Fruit fly (Drosophila melanogaster) whole organism, embryonic: ENCODE data around the gene CG4328.

Experiments
- Asciz ChIP-seq: fragments of 200-800 bp; sonication (Bioruptor generic); optimal IDR thresholded peaks from 2 replicates; lab custom pipeline; 2017; ENCODE audit warnings: missing biosample characterization, mild to moderate bottlenecking, missing genetic modification characterization, missing genetic modification reagents
- B-H2 ChIP-seq: fragments of 200-800 bp; sonication (Bioruptor generic); optimal IDR thresholded peaks from 2 replicates; lab custom pipeline; 2018; ENCODE audit warnings: missing biosample characterization, mild to moderate bottlenecking, missing genetic modification characterization
- CG10321 ChIP-seq: fragments of 200-800 bp; sonication (Bioruptor generic); IDR thresholded peaks from 2 replicates; pipeline ENCODE4 v1.3.6; 2022; ENCODE audit warnings: missing biosample characterization, missing genetic modification characterization
- CG17612 ChIP-seq: fragments of 200-800 bp; sonication (Bioruptor generic); IDR thresholded peaks from 2 replicates; pipeline ENCODE4 v1.3.6; 2022; ENCODE audit warnings: missing biosample characterization, missing genetic modification characterization
- CG18476 ChIP-seq: fragments of 200-800 bp; sonication (Bioruptor generic); optimal IDR thresholded peaks from 2 replicates; lab custom pipeline; 2016; ENCODE audit warnings: missing biosample characterization, mild to moderate bottlenecking, missing genetic modification characterization
- CG30020 ChIP-seq: fragments of 200-800 bp; optimal IDR thresholded peaks from 2 replicates; lab custom pipeline; 2019; ENCODE audit warnings: missing biosample characterization, mild to moderate bottlenecking, missing genetic modification characterization, moderate library complexity
- CG30431 ChIP-seq: fragments of 200-800 bp; sonication (Bioruptor generic); optimal IDR thresholded peaks from 2 replicates; lab custom pipeline; 2017; ENCODE audit warnings: missing biosample characterization, missing genetic modification characterization
- CG33557 ChIP-seq: fragments of 200-800 bp; sonication (Bioruptor generic); optimal IDR thresholded peaks from 2 replicates; lab custom pipeline; 2019; ENCODE audit warnings: missing biosample characterization, mild to moderate bottlenecking, missing genetic modification characterization, moderate library complexity
- CG3407 ChIP-seq: fragments of 200-800 bp; sonication (Bioruptor generic); optimal IDR thresholded peaks from 2 replicates; lab custom pipeline; 2018; ENCODE audit warnings: missing biosample characterization, mild to moderate bottlenecking, missing genetic modification characterization
- CG34376 ChIP-seq: fragments of 200-800 bp; sonication (Bioruptor generic); optimal IDR thresholded peaks from 2 replicates; lab custom pipeline; 2018; ENCODE audit warnings: missing biosample characterization, mild to moderate bottlenecking, missing genetic modification characterization
- CG4360 ChIP-seq: fragments of 200-800 bp; sonication (Bioruptor generic); IDR thresholded peaks from 2 replicates; pipeline ENCODE4 v1.3.6; 2022; ENCODE audit warnings: missing biosample characterization, missing genetic modification characterization
- CG5245 ChIP-seq: fragments of 200-800 bp; sonication (Bioruptor generic); optimal IDR thresholded peaks from 3 replicates; lab custom pipeline; 2016; ENCODE audit warnings: missing biosample characterization, missing genetic modification characterization
- CG6175 ChIP-seq: fragments of 200-800 bp; sonication (Bioruptor generic); IDR thresholded peaks from 3 replicates; pipeline ENCODE4 v1.3.6; 2022; ENCODE audit warnings: missing biosample characterization, missing genetic modification characterization
- CG6683 ChIP-seq: fragments of 200-800 bp; sonication (Bioruptor generic); optimal IDR thresholded peaks from 2 replicates; lab custom pipeline; 2017; ENCODE audit warnings: missing biosample characterization, mild to moderate bottlenecking, missing genetic modification characterization, missing genetic modification reagents
- CG6791 ChIP-seq: fragments of 200-800 bp; sonication (Bioruptor generic); IDR thresholded peaks from 3 replicates; pipeline ENCODE4 v1.3.6; 2022; ENCODE audit warnings: missing biosample characterization, missing genetic modification characterization; ENCODE audit not compliant: partially characterized antibody
- CG7963 ChIP-seq: fragments of 200-800 bp; sonication (Bioruptor generic); IDR thresholded peaks from 3 replicates; pipeline ENCODE4 v1.3.6; 2022; ENCODE audit warnings: missing biosample characterization, missing genetic modification characterization; ENCODE audit not compliant: partially characterized antibody
- CG7987 ChIP-seq: fragments of 200-800 bp; sonication (Bioruptor generic); optimal IDR thresholded peaks from 2 replicates; lab custom pipeline; 2018; ENCODE audit warnings: missing biosample characterization, mild to moderate bottlenecking, missing genetic modification characterization, moderate library complexity
- CG8359 ChIP-seq: fragments of 200-800 bp; sonication (Bioruptor generic); optimal IDR thresholded peaks from 2 replicates; lab custom pipeline; 2017; ENCODE audit warnings: missing biosample characterization, mild to moderate bottlenecking, missing genetic modification characterization, borderline replicate concordance
- CG9876 ChIP-seq: fragments of 200-800 bp; sonication (Bioruptor generic); optimal IDR thresholded peaks from 2 replicates; lab custom pipeline; 2016; ENCODE audit warnings: missing biosample characterization, missing genetic modification characterization
- Camta ChIP-seq: fragments of 200-800 bp; sonication (Bioruptor generic); optimal IDR thresholded peaks from 2 replicates; lab custom pipeline; 2016; ENCODE audit warnings: missing biosample characterization, missing genetic modification characterization
- Dll ChIP-seq: fragments of 200-800 bp; sonication (Bioruptor generic); IDR thresholded peaks from 4 replicates; pipeline ENCODE4 v1.3.6; 2022; ENCODE audit warnings: missing biosample characterization, missing genetic modification characterization; ENCODE audit not compliant: partially characterized antibody
- Lhr ChIP-seq: fragments of 200-800 bp; sonication (Bioruptor generic); optimal IDR thresholded peaks from 3 replicates; lab custom pipeline; 2017; ENCODE audit warnings: mild to moderate bottlenecking, missing biosample characterization, missing genetic modification reagents, missing genetic modification characterization
- Mes4 ChIP-seq: fragments of 200-800 bp; sonication (Bioruptor generic); optimal IDR thresholded peaks from 2 replicates; lab custom pipeline; 2016; ENCODE audit warnings: missing biosample characterization, missing genetic modification characterization
- NC2β ChIP-seq: fragments of 200-800 bp; sonication (Bioruptor generic); optimal IDR thresholded peaks from 2 replicates; lab custom pipeline; 2016; ENCODE audit warnings: missing biosample characterization, missing genetic modification characterization
- Neu2 ChIP-seq: fragments of 200-800 bp; sonication (Bioruptor generic); optimal IDR thresholded peaks from 3 replicates; lab custom pipeline; 2016; ENCODE audit warnings: missing biosample characterization, missing genetic modification characterization, borderline replicate concordance
- Nf-YA ChIP-seq: fragments of 200-800 bp; sonication (Bioruptor generic); IDR thresholded peaks from 2 replicates; pipeline ENCODE4 v1.3.6; 2022; ENCODE audit warnings: missing biosample characterization, missing genetic modification characterization
- Nf-YC ChIP-seq: fragments of 200-800 bp; optimal IDR thresholded peaks from 3 replicates; lab custom pipeline; 2019; ENCODE audit warnings: missing biosample characterization, mild to moderate bottlenecking, missing genetic modification characterization, moderate library complexity
- Ravus ChIP-seq: fragments of 200-800 bp; sonication (Bioruptor generic); IDR thresholded peaks from 2 replicates; pipeline ENCODE4 v1.3.6; 2022; ENCODE audit warnings: missing biosample characterization, missing genetic modification characterization
- Ssrp ChIP-seq: fragments of 200-800 bp; sonication (Bioruptor generic); optimal IDR thresholded peaks from 2 replicates; lab custom pipeline; 2018; ENCODE audit warnings: missing biosample characterization, mild to moderate bottlenecking, missing genetic modification characterization, moderate library complexity
- Trl ChIP-seq, 3 experiments: fragments of >200 bp in 2 of 3; fragments of 200-800 bp in 1 of 3; sonication (Bioruptor generic) in 1 of 3; optimal IDR thresholded peaks; 2 replicates in 1 of 3; 3 replicates in 2 of 3; lab custom pipeline; 2016 to 2017; ENCODE audit warnings: missing biosample characterization in 1 of 3, missing genetic modification characterization in 1 of 3
- Usf ChIP-seq: fragments of 200-800 bp; sonication (Bioruptor generic); optimal IDR thresholded peaks from 2 replicates; lab custom pipeline; 2017; ENCODE audit warnings: missing genotype, missing biosample characterization, missing genetic modification characterization
- crol ChIP-seq: fragments of 200-800 bp; sonication (Bioruptor generic); IDR thresholded peaks from 2 replicates; pipeline ENCODE4 v1.3.6; 2022; ENCODE audit warnings: missing biosample characterization, missing genetic modification characterization
- emc ChIP-seq: fragments of 200-800 bp; sonication (Bioruptor generic); optimal IDR thresholded peaks from 2 replicates; lab custom pipeline; 2016; ENCODE audit warnings: missing biosample characterization, missing genetic modification characterization
- en ChIP-seq: fragments of 200-800 bp; sonication (Bioruptor generic); optimal IDR thresholded peaks from 2 replicates; lab custom pipeline; 2016; ENCODE audit warnings: missing biosample characterization, missing genetic modification characterization
- ewg ChIP-seq: fragments of 200-800 bp; sonication (Bioruptor generic); optimal IDR thresholded peaks from 3 replicates; lab custom pipeline; 2017; ENCODE audit warnings: mild to moderate bottlenecking, missing biosample characterization, missing genetic modification reagents, missing genetic modification characterization
- fd64A ChIP-seq: fragments of 200-800 bp; sonication (Bioruptor generic); optimal IDR thresholded peaks from 3 replicates; lab custom pipeline; 2018; ENCODE audit warnings: missing biosample characterization, mild to moderate bottlenecking, missing genetic modification characterization
- hbn ChIP-seq: fragments of 200-800 bp; sonication (Bioruptor generic); IDR thresholded peaks from 2 replicates; pipeline ENCODE4 v1.3.6; 2022; ENCODE audit warnings: missing biosample characterization, missing genetic modification characterization; ENCODE audit not compliant: partially characterized antibody
- klu ChIP-seq: fragments of 200-800 bp; sonication (Bioruptor generic); IDR thresholded peaks from 2 replicates; pipeline ENCODE4 v1.3.6; 2022; ENCODE audit warnings: missing biosample characterization, missing genetic modification characterization
- lola ChIP-seq, 3 experiments: fragments of >200 bp in 2 of 3; fragments of 200-800 bp in 1 of 3; sonication (Bioruptor generic) in 1 of 3; optimal IDR thresholded peaks; 2 replicates each; lab custom pipeline; 2017 to 2019; ENCODE audit warnings: missing biosample characterization in 3 of 3, missing genetic modification characterization in 3 of 3, mild to moderate bottlenecking in 1 of 3, moderate library complexity in 1 of 3
- nerfin-2 ChIP-seq: fragments of 200-800 bp; sonication (Bioruptor generic); IDR thresholded peaks from 2 replicates; pipeline ENCODE4 v1.3.6; 2022; ENCODE audit warnings: missing biosample characterization, missing genetic modification characterization; ENCODE audit not compliant: partially characterized antibody
- oc ChIP-seq: fragments of 200-800 bp; sonication (Bioruptor generic); optimal IDR thresholded peaks from 2 replicates; lab custom pipeline; 2018; ENCODE audit warnings: missing biosample characterization, mild to moderate bottlenecking, missing genetic modification characterization, moderate library complexity
- ranshi ChIP-seq: fragments of 200-800 bp; sonication (Bioruptor generic); IDR thresholded peaks from 2 replicates; pipeline ENCODE4 v1.3.6; 2022; ENCODE audit warnings: missing biosample characterization, missing genetic modification characterization
- ro ChIP-seq: fragments of 200-800 bp; sonication (Bioruptor generic); IDR thresholded peaks from 2 replicates; pipeline ENCODE4 v1.3.6; 2022; ENCODE audit warnings: missing biosample characterization, missing genetic modification characterization
- seq ChIP-seq: fragments of 200-800 bp; sonication (Bioruptor generic); IDR thresholded peaks from 2 replicates; pipeline ENCODE4 v1.3.6; 2022; ENCODE audit warnings: missing biosample characterization, missing genetic modification characterization
- sob ChIP-seq: fragments of 200-800 bp; sonication (Bioruptor generic); IDR thresholded peaks from 2 replicates; pipeline ENCODE4 v1.3.6; 2022; ENCODE audit warnings: missing biosample characterization, missing genetic modification characterization
- sqz ChIP-seq: fragments of 200-800 bp; sonication (Bioruptor generic); optimal IDR thresholded peaks from 3 replicates; lab custom pipeline; 2018; ENCODE audit warnings: missing biosample characterization, mild to moderate bottlenecking, missing genetic modification characterization
- unc-4 ChIP-seq: fragments of 200-800 bp; sonication (Bioruptor generic); IDR thresholded peaks from 2 replicates; pipeline ENCODE4 v1.3.6; 2022; ENCODE audit warnings: missing biosample characterization, missing genetic modification characterization; ENCODE audit not compliant: partially characterized antibody
- usp ChIP-seq: fragments of >200 bp; optimal IDR thresholded peaks from 2 replicates; lab custom pipeline; 2017; ENCODE audit warnings: missing biosample characterization, missing genetic modification characterization
- wdn ChIP-seq: fragments of 200-800 bp; sonication (Bioruptor generic); IDR thresholded peaks from 2 replicates; pipeline ENCODE4 v1.3.6; 2022; ENCODE audit warnings: missing biosample characterization, missing genetic modification characterization
- zen ChIP-seq: fragments of 200-800 bp; sonication (Bioruptor generic); optimal IDR thresholded peaks from 3 replicates; lab custom pipeline; 2018; ENCODE audit warnings: missing biosample characterization, mild to moderate bottlenecking, missing genetic modification characterization, moderate library complexity

CG4328 gene

DNA sequence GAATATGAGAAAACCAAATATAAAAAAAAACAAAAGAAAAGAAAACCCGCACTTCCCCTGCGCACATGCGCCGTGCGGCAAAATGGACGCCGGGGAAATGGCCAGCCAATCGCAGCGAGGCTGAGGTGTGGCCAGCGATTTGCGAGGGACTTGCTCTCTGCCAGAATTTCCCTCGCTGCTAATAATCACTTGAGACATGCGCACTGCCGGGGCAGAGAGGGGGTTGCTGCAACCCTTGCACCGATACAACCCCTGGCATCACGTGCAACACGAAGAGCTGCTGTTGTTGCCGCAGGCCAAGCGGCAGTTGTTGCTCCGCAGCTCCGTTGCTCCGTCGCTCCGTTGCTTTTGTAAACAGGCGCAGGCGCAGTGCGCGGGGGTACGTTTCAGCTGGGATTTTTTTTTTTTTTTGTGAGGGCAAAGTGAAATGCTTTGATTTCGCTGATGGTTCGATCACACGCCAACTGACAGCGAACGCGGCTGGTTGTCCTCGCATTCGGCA is 32.9 kb upstream of the CG4328 start, which contains the start of gene Lmx1a:
Gene Lmx1a (plus strand): TSS at position 452 of the 502 bp plus-strand sequence.
- TF ChIP-seq CG7987 (GFP tag; lab: Kevin White, UChicago) (no peak), CG30020 (tag; lab: Kevin White, UChicago) (no peak), lola (GFP tag; optimal IDR thresholded peaks at IDR 0.05; lab: Kevin White, UChicago) (no peak), CG5245 (GFP tag; lab: Kevin White, UChicago) (no peak), CG6791 (0 out of 3 replicates have a peak, but pooled peaks have one; percentile 23), fd64A (GFP tag; lab: Kevin White, UChicago) (no peak), Mes4 (GFP tag; lab: Kevin White, UChicago) (no peak), CG7963 (GFP tag; lab: Robert Waterston, UW) (no peak), Camta (GFP tag; lab: Kevin White, UChicago) (no peak), crol (GFP tag; lab: Robert Waterston, UW) (peak; percentile 82), usp (GFP tag; lab: Kevin White, UChicago) (no peak), klu (no peak), CG10321 (no peak), Neu2 (GFP tag; lab: Kevin White, UChicago) (no peak), Asciz (no peak), Nf-YC (peak; percentile 93), ro (no peak), CG4360 (GFP tag; lab: Robert Waterston, UW) (peak; percentile 73), Trl (optimal IDR thresholded peaks at IDR 0.05; lab: Kevin White, UChicago) (peak; percentile 12 to 44), Trl (GFP tag; optimal IDR thresholded peaks at IDR 0.05; lab: Kevin White, UChicago) (no peak), CG18476 (GFP tag; lab: Kevin White, UChicago) (no peak), Dll (GFP tag; lab: Robert Waterston, UW) (0 out of 4 replicates have a peak, but pooled peaks have one; percentile 15), Lhr (GFP tag; lab: Kevin White, UChicago) (no peak), en (GFP tag; lab: Kevin White, UChicago) (no peak), ewg (GFP tag; lab: Kevin White, UChicago) (peak; percentile 88), Ssrp (tag; lab: Kevin White, UChicago) (no peak), zen (no peak), seq (peak; percentile 88), oc (tag; lab: Kevin White, UChicago) (no peak), CG30431 (GFP tag; lab: Kevin White, UChicago) (no peak), Usf (GFP tag; lab: Kevin White, UChicago) (no peak), emc (GFP tag; lab: Kevin White, UChicago) (no peak), CG33557 (no peak), unc-4 (GFP tag; lab: Robert Waterston, UW) (no peak), Nf-YA (GFP tag; lab: Robert Waterston, UW) (no peak), CG17612 (GFP tag; lab: Robert Waterston, UW) (no peak), CG6175 (GFP tag; lab: Robert Waterston, UW) (no peak), CG6683 (GFP tag; lab: Kevin White, UChicago) (no peak), CG34376 (GFP tag; lab: Kevin White, UChicago) (no peak), sqz (GFP tag; lab: Kevin White, UChicago) (peak; percentile 1), sob (no peak), CG9876 (GFP tag; lab: Kevin White, UChicago) (no peak), CG8359 (GFP tag; lab: Kevin White, UChicago) (no peak), wdn (GFP tag; lab: Robert Waterston, UW) (no peak), Ravus (no peak), nerfin-2 (no peak), hbn (GFP tag; lab: Robert Waterston, UW) (0 out of 2 replicates have a peak, but pooled peaks have one; percentile 16), ranshi (no peak), B-H2 (no peak), CG3407 (GFP tag; lab: Kevin White, UChicago) (no peak), NC2β (GFP tag; lab: Kevin White, UChicago) (no peak)
